Fruit fly (Drosophila melanogaster) whole organism, embryonic: ENCODE measurements around the gene cactin.

Experiments
- BtbVII ChIP-seq: fragments of 200-800 bp; sonication (Bioruptor generic); optimal IDR thresholded peaks from 3 replicates; lab custom pipeline; 2017; ENCODE audit warnings: missing biosample characterization, mild to moderate bottlenecking, missing genetic modification characterization
- CG11398 ChIP-seq: fragments of 200-800 bp; sonication (Bioruptor generic); optimal IDR thresholded peaks from 2 replicates; lab custom pipeline; 2016; ENCODE audit warnings: missing biosample characterization, missing genetic modification characterization
- CG11456 ChIP-seq: fragments of 200-800 bp; sonication (Bioruptor generic); IDR thresholded peaks from 3 replicates; pipeline ENCODE4 v1.3.6; 2022; ENCODE audit warnings: missing biosample characterization, missing genetic modification characterization
- CG12219 ChIP-seq: fragments of 200-800 bp; sonication (Bioruptor generic); optimal IDR thresholded peaks from 3 replicates; lab custom pipeline; 2018; ENCODE audit warnings: missing biosample characterization, mild to moderate bottlenecking, missing genetic modification characterization
- CG13287 ChIP-seq: fragments of 200-800 bp; sonication (Bioruptor generic); IDR thresholded peaks from 2 replicates; pipeline ENCODE4 v1.3.6; 2022; ENCODE audit warnings: missing biosample characterization, missing genetic modification characterization; ENCODE audit not compliant: partially characterized antibody
- CG1529 ChIP-seq: fragments of 200-800 bp; sonication (Bioruptor generic); optimal IDR thresholded peaks from 3 replicates; lab custom pipeline; 2018; ENCODE audit warnings: missing biosample characterization, missing genetic modification characterization
- CG16779 ChIP-seq: fragments of 200-800 bp; sonication (Bioruptor generic); IDR thresholded peaks from 2 replicates; pipeline ENCODE4 v1.3.6; 2022; ENCODE audit warnings: missing biosample characterization, missing genetic modification characterization
- CG17328 ChIP-seq: fragments of 200-800 bp; sonication (Bioruptor generic); IDR thresholded peaks from 2 replicates; pipeline ENCODE4 v1.3.6; 2022; ENCODE audit warnings: missing biosample characterization, missing genetic modification characterization
- CG17612 ChIP-seq: fragments of 200-800 bp; sonication (Bioruptor generic); IDR thresholded peaks from 2 replicates; pipeline ENCODE4 v1.3.6; 2022; ENCODE audit warnings: missing biosample characterization, missing genetic modification characterization
- CG17912 ChIP-seq: fragments of 200-800 bp; sonication (Bioruptor generic); optimal IDR thresholded peaks from 2 replicates; lab custom pipeline; 2018; ENCODE audit warnings: missing biosample characterization, mild to moderate bottlenecking, missing genetic modification characterization
- CG33557 ChIP-seq: fragments of 200-800 bp; sonication (Bioruptor generic); optimal IDR thresholded peaks from 2 replicates; lab custom pipeline; 2019; ENCODE audit warnings: missing biosample characterization, mild to moderate bottlenecking, missing genetic modification characterization, moderate library complexity
- CG3407 ChIP-seq: fragments of 200-800 bp; sonication (Bioruptor generic); optimal IDR thresholded peaks from 2 replicates; lab custom pipeline; 2018; ENCODE audit warnings: missing biosample characterization, mild to moderate bottlenecking, missing genetic modification characterization
- CG3726 ChIP-seq: fragments of 200-800 bp; sonication (Bioruptor generic); IDR thresholded peaks from 3 replicates; pipeline ENCODE4, ENCODE4 v1.3.6; 2022; ENCODE audit warnings: missing biosample characterization, missing genetic modification characterization
- CG4404 ChIP-seq: fragments of 200-800 bp; sonication (Bioruptor generic); IDR thresholded peaks from 2 replicates; pipeline ENCODE4 v1.3.6; 2022; ENCODE audit warnings: missing biosample characterization, missing genetic modification characterization
- CG4854 ChIP-seq: fragments of 200-800 bp; sonication (Bioruptor generic); optimal IDR thresholded peaks from 2 replicates; lab custom pipeline; 2016; ENCODE audit warnings: missing biosample characterization, missing genetic modification characterization, inconsistent platforms
- CG5180 ChIP-seq: fragments of 200-800 bp; sonication (Bioruptor generic); optimal IDR thresholded peaks from 3 replicates; lab custom pipeline; 2017; ENCODE audit warnings: missing biosample characterization, missing genetic modification characterization, mild to moderate bottlenecking, moderate library complexity, missing genetic modification reagents
- CG6254 ChIP-seq: fragments of 200-800 bp; sonication (Bioruptor generic); optimal IDR thresholded peaks from 3 replicates; lab custom pipeline; 2017; ENCODE audit warnings: mild to moderate bottlenecking, missing biosample characterization, missing genetic modification reagents, missing genetic modification characterization
- CG8765 ChIP-seq: fragments of 200-800 bp; sonication (Bioruptor generic); IDR thresholded peaks from 2 replicates; pipeline ENCODE4 v1.3.6; 2022; ENCODE audit warnings: missing biosample characterization, missing genetic modification characterization
- CG8924 ChIP-seq: fragments of 200-800 bp; optimal IDR thresholded peaks from 3 replicates; lab custom pipeline; 2019; ENCODE audit warnings: missing biosample characterization, mild to moderate bottlenecking, missing genetic modification characterization, moderate library complexity
- CG9609 ChIP-seq: fragments of 200-800 bp; sonication (Bioruptor generic); optimal IDR thresholded peaks from 3 replicates; lab custom pipeline; 2016; ENCODE audit warnings: missing biosample characterization, missing genetic modification characterization
- CG9797 ChIP-seq: fragments of 200-800 bp; sonication (Bioruptor generic); optimal IDR thresholded peaks from 3 replicates; lab custom pipeline; 2018; ENCODE audit warnings: missing biosample characterization, mild to moderate bottlenecking, missing genetic modification characterization
- D19B ChIP-seq: fragments of 200-800 bp; sonication (Bioruptor generic); optimal IDR thresholded peaks from 2 replicates; lab custom pipeline; 2017; ENCODE audit warnings: missing biosample characterization, mild to moderate bottlenecking, missing genetic modification characterization
- GATAe ChIP-seq: fragments of 200-800 bp; sonication (Bioruptor generic); conservative IDR thresholded peaks from 2 replicates; pipeline ENCODE4 v1.3.6; 2022; ENCODE audit warnings: missing biosample characterization, missing genetic modification characterization
- Gug ChIP-seq: fragments of 200-800 bp; sonication (Bioruptor generic); IDR thresholded peaks from 4 replicates; pipeline ENCODE4 v1.3.6; 2022; ENCODE audit warnings: missing biosample characterization, missing genetic modification characterization
- HLH3B ChIP-seq: fragments of 200-800 bp; sonication (Bioruptor generic); IDR thresholded peaks from 2 replicates; pipeline ENCODE4 v1.3.6; 2022; ENCODE audit warnings: missing biosample characterization, missing genetic modification characterization
- HLHmδ ChIP-seq: fragments of 200-800 bp; sonication (Bioruptor generic); optimal IDR thresholded peaks from 2 replicates; lab custom pipeline; 2018; ENCODE audit warnings: missing biosample characterization, mild to moderate bottlenecking, missing genetic modification characterization, moderate library complexity
- HmgZ ChIP-seq: fragments of 200-800 bp; sonication (Bioruptor generic); optimal IDR thresholded peaks from 2 replicates; lab custom pipeline; 2018; ENCODE audit warnings: missing biosample characterization, mild to moderate bottlenecking, missing genetic modification characterization
- Hr51 ChIP-seq, 2 experiments: fragments of 200-800 bp; sonication (Bioruptor generic); optimal IDR thresholded peaks; 2 replicates in 1 of 2; 3 replicates in 1 of 2; lab custom pipeline; 2016 to 2018; ENCODE audit warnings: missing biosample characterization in 2 of 2, missing genetic modification characterization in 2 of 2, mild to moderate bottlenecking in 1 of 2, moderate library complexity in 1 of 2
- NC2α ChIP-seq: fragments of 200-800 bp; sonication (Bioruptor generic); optimal IDR thresholded peaks from 2 replicates; lab custom pipeline; 2016; ENCODE audit warnings: missing biosample characterization, missing genetic modification characterization
- Nf-YA ChIP-seq: fragments of 200-800 bp; sonication (Bioruptor generic); IDR thresholded peaks from 2 replicates; pipeline ENCODE4 v1.3.6; 2022; ENCODE audit warnings: missing biosample characterization, missing genetic modification characterization
- Nf-YC ChIP-seq: fragments of 200-800 bp; optimal IDR thresholded peaks from 3 replicates; lab custom pipeline; 2019; ENCODE audit warnings: missing biosample characterization, mild to moderate bottlenecking, missing genetic modification characterization, moderate library complexity
- PHDP ChIP-seq: fragments of 200-800 bp; sonication (Bioruptor generic); optimal IDR thresholded peaks from 3 replicates; lab custom pipeline; 2018; ENCODE audit warnings: missing biosample characterization, mild to moderate bottlenecking, missing genetic modification characterization, moderate library complexity
- Ravus ChIP-seq: fragments of 200-800 bp; sonication (Bioruptor generic); IDR thresholded peaks from 2 replicates; pipeline ENCODE4 v1.3.6; 2022; ENCODE audit warnings: missing biosample characterization, missing genetic modification characterization
- Rx ChIP-seq: fragments of 200-800 bp; sonication (Bioruptor generic); IDR thresholded peaks from 2 replicates; pipeline ENCODE4 v1.3.6; 2022; ENCODE audit warnings: missing biosample characterization, missing genetic modification characterization
- Sox100B ChIP-seq: fragments of 200-800 bp; sonication (Bioruptor generic); optimal IDR thresholded peaks from 3 replicates; lab custom pipeline; 2018; ENCODE audit warnings: missing biosample characterization, mild to moderate bottlenecking, missing genetic modification characterization
- Taf1 ChIP-seq: fragments of 200-800 bp; sonication (Bioruptor generic); IDR thresholded peaks from 2 replicates; pipeline ENCODE4 v1.3.6; 2022; ENCODE audit warnings: missing biosample characterization, missing genetic modification characterization
- bab2 ChIP-seq: fragments of 200-800 bp; sonication (Bioruptor generic); optimal IDR thresholded peaks from 2 replicates; lab custom pipeline; 2016; ENCODE audit warnings: missing biosample characterization, missing genetic modification characterization
- bcd ChIP-seq: fragments of 200-800 bp; sonication (Bioruptor generic); optimal IDR thresholded peaks from 2 replicates; lab custom pipeline; 2017; ENCODE audit warnings: missing biosample characterization, mild to moderate bottlenecking, missing genetic modification characterization
- dysf ChIP-seq: fragments of 200-800 bp; sonication (Bioruptor generic); IDR thresholded peaks from 3 replicates; pipeline ENCODE4 v1.3.6; 2022; ENCODE audit warnings: missing biosample characterization, missing genetic modification characterization
- fd96Cb ChIP-seq: fragments of 200-800 bp; sonication (Bioruptor generic); optimal IDR thresholded peaks from 2 replicates; lab custom pipeline; 2018; ENCODE audit warnings: missing biosample characterization, mild to moderate bottlenecking, missing genetic modification characterization, moderate library complexity
- klu ChIP-seq: fragments of 200-800 bp; sonication (Bioruptor generic); IDR thresholded peaks from 2 replicates; pipeline ENCODE4 v1.3.6; 2022; ENCODE audit warnings: missing biosample characterization, missing genetic modification characterization
- lbe ChIP-seq: fragments of 200-800 bp; sonication (Bioruptor generic); optimal IDR thresholded peaks from 2 replicates; lab custom pipeline; 2016; ENCODE audit warnings: missing biosample characterization, mild to moderate bottlenecking, missing genetic modification characterization
- org-1 ChIP-seq: fragments of 200-800 bp; sonication (Bioruptor generic); optimal IDR thresholded peaks from 2 replicates; lab custom pipeline; 2017; ENCODE audit warnings: missing biosample characterization, missing genetic modification characterization
- ranshi ChIP-seq: fragments of 200-800 bp; sonication (Bioruptor generic); IDR thresholded peaks from 2 replicates; pipeline ENCODE4 v1.3.6; 2022; ENCODE audit warnings: missing biosample characterization, missing genetic modification characterization
- salm ChIP-seq: fragments of 200-800 bp; sonication (Bioruptor generic); optimal IDR thresholded peaks from 2 replicates; lab custom pipeline; 2018; ENCODE audit warnings: missing biosample characterization, mild to moderate bottlenecking, missing genetic modification characterization
- seq ChIP-seq: fragments of 200-800 bp; sonication (Bioruptor generic); IDR thresholded peaks from 2 replicates; pipeline ENCODE4 v1.3.6; 2022; ENCODE audit warnings: missing biosample characterization, missing genetic modification characterization
- slou ChIP-seq: fragments of 200-800 bp; sonication (Bioruptor generic); optimal IDR thresholded peaks from 3 replicates; lab custom pipeline; 2016; ENCODE audit warnings: missing biosample characterization, missing genetic modification characterization
- stwl ChIP-seq: fragments of 200-800 bp; sonication (Bioruptor generic); optimal IDR thresholded peaks from 3 replicates; lab custom pipeline; 2018; ENCODE audit warnings: missing biosample characterization, mild to moderate bottlenecking, missing genetic modification characterization, moderate library complexity
- tio ChIP-seq: fragments of 200-800 bp; sonication (Bioruptor generic); optimal IDR thresholded peaks from 2 replicates; lab custom pipeline; 2017; ENCODE audit warnings: missing biosample characterization, missing genetic modification characterization, inconsistent platforms
- tll ChIP-seq, 2 experiments: fragments of 200-800 bp in 1 of 2; fragments of >200 bp in 1 of 2; sonication (Bioruptor generic) in 1 of 2; optimal IDR thresholded peaks; 2 replicates each; lab custom pipeline; 2017 to 2019; ENCODE audit warnings: missing biosample characterization in 2 of 2, missing genetic modification characterization in 2 of 2, mild to moderate bottlenecking in 1 of 2, moderate library complexity in 1 of 2
- twi ChIP-seq: fragments of 200-800 bp; optimal IDR thresholded peaks from 2 replicates; lab custom pipeline; 2019; ENCODE audit warnings: missing biosample characterization, mild to moderate bottlenecking, missing genetic modification characterization, moderate library complexity
- unpg ChIP-seq: fragments of 200-800 bp; sonication (Bioruptor generic); optimal IDR thresholded peaks from 3 replicates; lab custom pipeline; 2018; ENCODE audit warnings: missing biosample characterization, mild to moderate bottlenecking, missing genetic modification characterization, moderate library complexity

Gene cactin

DNA sequence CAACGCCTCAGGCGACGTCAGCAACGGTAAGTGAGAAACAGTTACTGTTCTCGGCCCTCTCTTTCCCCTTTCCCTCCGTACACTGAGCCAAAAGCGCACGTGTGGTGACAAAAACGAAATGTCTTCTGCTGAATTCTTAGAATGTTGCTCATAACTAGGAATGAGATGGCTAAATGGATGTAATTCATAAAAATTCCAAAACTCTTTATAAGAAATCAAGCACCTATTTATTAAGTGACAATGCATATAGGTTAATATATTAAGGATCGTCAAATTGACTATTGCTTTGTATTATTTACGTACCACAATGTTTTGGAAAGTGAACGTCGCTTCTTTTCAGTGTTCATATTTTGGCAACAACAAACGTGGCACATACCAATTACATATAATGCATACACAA, 10.7 kb downstream of the cactin start (continued):
- peak; percentile 33 for TF ChIP-seq PHDP (tag; lab: Kevin White, UChicago)
- no peak for TF ChIP-seq Nf-YA (GFP tag; lab: Robert Waterston, UW)
- no peak for TF ChIP-seq fd96Cb (tag; lab: Kevin White, UChicago)
- peak; percentile 23 for TF ChIP-seq org-1
- TF ChIP-seq HLH3B (GFP tag; lab: Robert Waterston, UW), result no peak
- TF ChIP-seq seq (GFP tag; lab: Robert Waterston, UW), result no peak; the same call in 1 of the 2 replicates
- peak; percentile 7 for TF ChIP-seq Nf-YC (tag; lab: Kevin White, UChicago)
- no peak for TF ChIP-seq CG17912 (GFP tag; lab: Kevin White, UChicago)
- TF ChIP-seq dysf (GFP tag; lab: Robert Waterston, UW), result peak; percentile 38; the same call in 1 of the 3 replicates
- TF ChIP-seq ranshi (GFP tag; lab: Robert Waterston, UW), result no peak
- no peak for TF ChIP-seq twi
- TF ChIP-seq CG8765 (GFP tag; lab: Robert Waterston, UW), result no peak
- no peak for TF ChIP-seq stwl (tag; lab: Kevin White, UChicago)
- no peak for TF ChIP-seq lbe
- no peak for TF ChIP-seq Ravus
- no peak for TF ChIP-seq NC2α (GFP tag; lab: Kevin White, UChicago)
- TF ChIP-seq D19B (GFP tag; lab: Kevin White, UChicago), result no peak
- TF ChIP-seq Taf1, result no peak
- TF ChIP-seq slou (GFP tag; lab: Kevin White, UChicago), result no peak
- no peak for TF ChIP-seq GATAe
- TF ChIP-seq CG4854 (GFP tag; lab: Kevin White, UChicago), result no peak
- no peak for TF ChIP-seq CG11456 (GFP tag; lab: Robert Waterston, UW)
- TF ChIP-seq CG9609 (GFP tag; lab: Kevin White, UChicago), result no peak
- TF ChIP-seq Rx, result no peak
- no peak for TF ChIP-seq CG17328
- no peak for TF ChIP-seq CG3407 (GFP tag; lab: Kevin White, UChicago)
- TF ChIP-seq Sox100B, result no peak
- no peak for TF ChIP-seq unpg (GFP tag; lab: Kevin White, UChicago)
- TF ChIP-seq CG12219 (GFP tag; lab: Kevin White, UChicago), result no peak
- no peak for TF ChIP-seq CG17612 (GFP tag; lab: Robert Waterston, UW)
- TF ChIP-seq CG8924 (tag; lab: Kevin White, UChicago), result peak; percentile 13
- no peak for TF ChIP-seq CG9797 (GFP tag; lab: Kevin White, UChicago)
- TF ChIP-seq bab2, result peak; percentile 10
- TF ChIP-seq bcd (GFP tag; lab: Kevin White, UChicago), result peak; percentile 9
- TF ChIP-seq tio (GFP tag; lab: Kevin White, UChicago), result no peak
- no peak for TF ChIP-seq CG33557 (GFP tag; lab: Kevin White, UChicago)
- TF ChIP-seq Hr51 (GFP tag; optimal IDR thresholded peaks at IDR 0.05; lab: Kevin White, UChicago), result peak in 1 of 2 experiments; percentile 51
- TF ChIP-seq CG1529 (GFP tag; lab: Kevin White, UChicago), result no peak
- TF ChIP-seq CG6254 (GFP tag; lab: Kevin White, UChicago), result no peak
- no peak for TF ChIP-seq salm (tag; lab: Kevin White, UChicago)
- no peak for TF ChIP-seq CG3726 (GFP tag; lab: Robert Waterston, UW)
- TF ChIP-seq klu (GFP tag; lab: Robert Waterston, UW), result no peak
- no peak for TF ChIP-seq CG16779 (GFP tag; lab: Robert Waterston, UW)
- peak; percentile 43 for TF ChIP-seq HmgZ (tag; lab: Kevin White, UChicago)
- no peak for TF ChIP-seq tll (GFP tag; optimal IDR thresholded peaks at IDR 0.05; lab: Kevin White, UChicago)
- no peak for TF ChIP-seq CG4404
- 0 out of 4 replicates have a peak, but pooled peaks have one; percentile 16 for TF ChIP-seq Gug (GFP tag; lab: Robert Waterston, UW)
- TF ChIP-seq CG5180 (GFP tag; lab: Kevin White, UChicago), result no peak
- no peak for TF ChIP-seq HLHmδ (GFP tag; lab: Kevin White, UChicago)
- peak; percentile 28 for TF ChIP-seq BtbVII
- TF ChIP-seq CG13287, result no peak
- no peak for TF ChIP-seq CG11398 (GFP tag; lab: Kevin White, UChicago)
